Worm (Caenorhabditis elegans) whole organism, midembryonic: Measurements from ENCODE around the gene acs-22.

Experiments
- flt-1 ChIP-seq: fragments of 200-800 bp; sonication (Bioruptor generic); IDR thresholded peaks from 2 replicates; pipeline ENCODE4 v1.3.6; 2022; ENCODE audit warnings: missing genetic modification characterization, missing compliant biosample characterization
- klf-2 ChIP-seq: fragments of 200-800 bp; sonication (Bioruptor generic); conservative IDR thresholded peaks from 2 replicates; pipeline ENCODE4 v1.3.6; 2022; ENCODE audit warnings: missing genetic modification reagents, missing genetic modification characterization, missing compliant biosample characterization
- ref-1 ChIP-seq: fragments of 200-800 bp; sonication (Bioruptor generic); conservative IDR thresholded peaks from 2 replicates; pipeline ENCODE4 v1.3.6; 2022; ENCODE audit warnings: missing genetic modification reagents, missing genetic modification characterization, missing compliant biosample characterization
- tab-1 ChIP-seq: fragments of 200-800 bp; sonication (Bioruptor generic); IDR thresholded peaks from 2 replicates; pipeline ENCODE4 v1.3.6; 2022; ENCODE audit warnings: missing genetic modification characterization, missing compliant biosample characterization

- TF ChIP-seq tab-1 (GFP tag; lab: Robert Waterston, UW) (no peak), klf-2 (GFP tag; lab: Robert Waterston, UW) (no peak), flt-1 (GFP tag; lab: Robert Waterston, UW) (no peak), ref-1 (GFP tag; lab: Robert Waterston, UW) (no peak)
Observed at ce11 chrX:8917730-8918129, 13.2 kb upstream of the acs-22 start.
